Worm (Caenorhabditis elegans) whole organism, early embryonic: ENCODE measurements around the gene cld-1.

Experiments used
- B0310.2 ChIP-seq: sonication (generic microtip); optimal IDR thresholded peaks from 2 replicates; lab custom pipeline; 2016; ENCODE audit warnings: mild to moderate bottlenecking, missing genetic modification characterization, missing compliant biosample characterization
- F13C5.2 ChIP-seq: sonication (generic microtip); optimal IDR thresholded peaks from 2 replicates; lab custom pipeline; 2017; ENCODE audit warnings: mild to moderate bottlenecking, missing genetic modification characterization, inconsistent platforms, missing compliant biosample characterization
- aly-1 ChIP-seq: sonication (generic microtip); optimal IDR thresholded peaks from 2 replicates; lab custom pipeline; 2016; ENCODE audit warnings: missing genetic modification characterization, missing compliant biosample characterization
- ama-1 ChIP-seq: fragments of 150-350 bp; optimal IDR thresholded peaks from 2 replicates; lab custom pipeline; 2014
- ceh-13 ChIP-seq: fragments of 200-800 bp; sonication (Bioruptor generic); optimal IDR thresholded peaks from 2 replicates; lab custom pipeline; 2018; ENCODE audit warnings: mild to moderate bottlenecking, missing genetic modification characterization, missing compliant biosample characterization
- ceh-36 ChIP-seq: sonication (generic microtip); optimal IDR thresholded peaks from 2 replicates; lab custom pipeline; 2016; ENCODE audit warnings: missing genetic modification characterization, inconsistent platforms, missing compliant biosample characterization
- ets-7 ChIP-seq: sonication (generic microtip); optimal IDR thresholded peaks from 2 replicates; lab custom pipeline; 2016; ENCODE audit warnings: missing genotype, missing genetic modification characterization, missing compliant biosample characterization
- flt-1 ChIP-seq: fragments of 200-800 bp; sonication (Bioruptor generic); IDR thresholded peaks from 2 replicates; pipeline ENCODE4 v1.3.6; 2022; ENCODE audit warnings: missing genetic modification characterization, missing compliant biosample characterization
- hmbx-1 ChIP-seq: sonication (generic microtip); optimal IDR thresholded peaks from 2 replicates; lab custom pipeline; 2016; ENCODE audit warnings: mild to moderate bottlenecking, missing genetic modification characterization, missing compliant biosample characterization
- hmg-4 ChIP-seq: fragments of 200-800 bp; sonication (Bioruptor generic); optimal IDR thresholded peaks from 2 replicates; lab custom pipeline; 2018; ENCODE audit warnings: mild to moderate bottlenecking, missing genetic modification characterization, missing compliant biosample characterization
- hnd-1 ChIP-seq: sonication (generic microtip); optimal IDR thresholded peaks from 2 replicates; lab custom pipeline; 2016; ENCODE audit warnings: missing genetic modification characterization, missing compliant biosample characterization
- pes-1 ChIP-seq: fragments of 200-800 bp; sonication (Bioruptor generic); IDR thresholded peaks from 2 replicates; pipeline ENCODE4 v1.3.6; 2022; ENCODE audit warnings: missing genetic modification reagents, missing genetic modification characterization, missing compliant biosample characterization
- scrt-1 ChIP-seq: fragments of 200-800 bp; sonication (Bioruptor generic); IDR thresholded peaks from 2 replicates; pipeline ENCODE4 v1.3.6; 2022; ENCODE audit warnings: missing genetic modification characterization, missing compliant biosample characterization
- sea-1 ChIP-seq: fragments of 200-800 bp; sonication (Bioruptor generic); conservative IDR thresholded peaks from 2 replicates; pipeline ENCODE4 v1.3.6; 2022; ENCODE audit warnings: missing genetic modification characterization, missing compliant biosample characterization
- tbx-11 ChIP-seq: fragments of 200-800 bp; sonication (Bioruptor generic); IDR thresholded peaks from 2 replicates; pipeline ENCODE4 v1.3.6; 2022; ENCODE audit warnings: missing genetic modification characterization, missing compliant biosample characterization
- tbx-37 ChIP-seq: fragments of 200-800 bp; sonication (Bioruptor generic); conservative IDR thresholded peaks from 2 replicates; pipeline ENCODE4 v1.3.6; 2022; ENCODE audit warnings: missing genetic modification reagents, missing genetic modification characterization, missing compliant biosample characterization
- tra-4 ChIP-seq: sonication (generic microtip); optimal IDR thresholded peaks from 2 replicates; lab custom pipeline; 2017; ENCODE audit warnings: missing genetic modification characterization, missing compliant biosample characterization

cld-1 gene

ce11 chrIV:12900267-12900666 lies 35.8 kb downstream of the cld-1 start, which contains the start of gene K08D8.10:
TSS of gene K08D8.10 (plus strand) at chrIV:12900567.
- TF ChIP-seq pes-1 (GFP tag; lab: Robert Waterston, UW) (no peak), sea-1 (GFP tag; lab: Robert Waterston, UW) (no peak), ceh-13 (GFP tag; lab: Kevin White, UChicago) (no peak), tbx-37 (GFP tag; lab: Robert Waterston, UW) (no peak), hmbx-1 (tag; lab: Kevin White, UChicago) (no peak), tbx-11 (no peak), flt-1 (GFP tag; lab: Robert Waterston, UW) (no peak), ceh-36 (tag; lab: Kevin White, UChicago) (no peak), scrt-1 (no peak), hmg-4 (GFP tag; lab: Kevin White, UChicago) (no peak), tra-4 (tag; lab: Kevin White, UChicago) (no peak)

ce11 chrIV:12899392-12899791 lies 36.7 kb downstream of the cld-1 start, which contains the start of gene K08D8.9:
TSS of gene K08D8.9 (plus strand) at chrIV:12899692.
- TF ChIP-seq ceh-36 (tag; lab: Kevin White, UChicago) (no peak), ama-1 (lab: Kevin White, UChicago) (no peak), tbx-11 (no peak), tbx-37 (GFP tag; lab: Robert Waterston, UW) (no peak), sea-1 (GFP tag; lab: Robert Waterston, UW) (no peak), flt-1 (GFP tag; lab: Robert Waterston, UW) (no peak), hmg-4 (GFP tag; lab: Kevin White, UChicago) (no peak), tra-4 (tag; lab: Kevin White, UChicago) (no peak), hnd-1 (tag; lab: Kevin White, UChicago) (no peak), F13C5.2 (tag; lab: Kevin White, UChicago) (no peak), ceh-13 (GFP tag; lab: Kevin White, UChicago) (no peak), ets-7 (tag; lab: Kevin White, UChicago) (no peak), scrt-1 (no peak), B0310.2 (tag; lab: Kevin White, UChicago) (no peak), aly-1 (tag; lab: Kevin White, UChicago) (no peak), hmbx-1 (tag; lab: Kevin White, UChicago) (no peak), pes-1 (GFP tag; lab: Robert Waterston, UW) (no peak)

ce11 chrIV:12898823-12899222 lies 37.2 kb downstream of the cld-1 start:
- TF ChIP-seq ama-1 (lab: Kevin White, UChicago) (no peak), B0310.2 (tag; lab: Kevin White, UChicago) (no peak), scrt-1 (no peak), hnd-1 (tag; lab: Kevin White, UChicago) (no peak), ceh-36 (tag; lab: Kevin White, UChicago) (no peak), sea-1 (GFP tag; lab: Robert Waterston, UW) (no peak), tbx-37 (GFP tag; lab: Robert Waterston, UW) (no peak), hmbx-1 (tag; lab: Kevin White, UChicago) (no peak), hmg-4 (GFP tag; lab: Kevin White, UChicago) (no peak), tra-4 (tag; lab: Kevin White, UChicago) (no peak), pes-1 (GFP tag; lab: Robert Waterston, UW) (no peak), F13C5.2 (tag; lab: Kevin White, UChicago) (no peak), ceh-13 (GFP tag; lab: Kevin White, UChicago) (no peak), tbx-11 (no peak), flt-1 (GFP tag; lab: Robert Waterston, UW) (no peak), aly-1 (tag; lab: Kevin White, UChicago) (no peak), ets-7 (tag; lab: Kevin White, UChicago) (no peak)

ce11 chrIV:12897146-12897545 lies 38.9 kb downstream of the cld-1 start:
- no peak for TF ChIP-seq tbx-11
- TF ChIP-seq ama-1 (lab: Kevin White, UChicago) = no peak
- no peak for TF ChIP-seq aly-1 (tag; lab: Kevin White, UChicago)
- no peak for TF ChIP-seq flt-1 (GFP tag; lab: Robert Waterston, UW)
- TF ChIP-seq hnd-1 (tag; lab: Kevin White, UChicago) = no peak
- TF ChIP-seq tra-4 (tag; lab: Kevin White, UChicago) = no peak
- TF ChIP-seq scrt-1 = no peak
- no peak for TF ChIP-seq ceh-36 (tag; lab: Kevin White, UChicago)
- no peak for TF ChIP-seq B0310.2 (tag; lab: Kevin White, UChicago)
- no peak for TF ChIP-seq hmg-4 (GFP tag; lab: Kevin White, UChicago)
- no peak for TF ChIP-seq F13C5.2 (tag; lab: Kevin White, UChicago)
- no peak for TF ChIP-seq hmbx-1 (tag; lab: Kevin White, UChicago)
- TF ChIP-seq pes-1 (GFP tag; lab: Robert Waterston, UW) = no peak
- TF ChIP-seq sea-1 (GFP tag; lab: Robert Waterston, UW) = no peak
- TF ChIP-seq ets-7 (tag; lab: Kevin White, UChicago) = no peak
- TF ChIP-seq ceh-13 (GFP tag; lab: Kevin White, UChicago) = no peak
- TF ChIP-seq tbx-37 (GFP tag; lab: Robert Waterston, UW) = no peak

ce11 chrIV:12896371-12896882 lies 39.6 kb downstream of the cld-1 start, which contains the start of gene K08D8.7:
TSS of gene K08D8.7 (plus strand) at chrIV:12896832.
- TF ChIP-seq scrt-1 (no peak), ceh-13 (GFP tag; lab: Kevin White, UChicago) (no peak), ama-1 (lab: Kevin White, UChicago) (no peak), ets-7 (tag; lab: Kevin White, UChicago) (no peak)

- no peak for TF ChIP-seq tra-4 (tag; lab: Kevin White, UChicago)
- no peak for TF ChIP-seq ceh-13 (GFP tag; lab: Kevin White, UChicago)
- no peak for TF ChIP-seq hmbx-1 (tag; lab: Kevin White, UChicago)
- no peak for TF ChIP-seq flt-1 (GFP tag; lab: Robert Waterston, UW)
- no peak for TF ChIP-seq pes-1 (GFP tag; lab: Robert Waterston, UW)
Observed at ce11 chrIV:12894996-12895395, 41.1 kb downstream of the cld-1 start, which contains the start of gene K08D8.11. TSS of gene K08D8.11 (plus strand) at chrIV:12895296.
